Fruit fly (Drosophila melanogaster) whole organism, embryonic: Measurements from ENCODE around the gene Octbeta2R.
A peak's percentile ranks its signal among the peaks of the same experiment; 100 is the strongest.

Source experiments
- Abd-B ChIP-seq: fragments of 200-800 bp; sonication (Bioruptor generic); optimal IDR thresholded peaks from 2 replicates; lab custom pipeline; 2018; ENCODE audit warnings: missing biosample characterization, mild to moderate bottlenecking, missing genetic modification characterization, moderate library complexity
- Atf6 ChIP-seq: fragments of 200-800 bp; sonication (Bioruptor generic); IDR thresholded peaks from 2 replicates; pipeline ENCODE4 v1.3.6; 2022; ENCODE audit warnings: missing biosample characterization, missing genetic modification characterization
- B-H2 ChIP-seq: fragments of 200-800 bp; sonication (Bioruptor generic); optimal IDR thresholded peaks from 2 replicates; lab custom pipeline; 2018; ENCODE audit warnings: missing biosample characterization, mild to moderate bottlenecking, missing genetic modification characterization
- BEAF-32 ChIP-seq: fragments of 200-800 bp; sonication (Bioruptor generic); optimal IDR thresholded peaks from 3 replicates; lab custom pipeline; 2017; ENCODE audit warnings: missing biosample characterization, missing genetic modification characterization, mild to moderate bottlenecking, moderate library complexity, missing genetic modification reagents
- CG12104 ChIP-seq: fragments of 200-800 bp; sonication (Bioruptor generic); optimal IDR thresholded peaks from 3 replicates; lab custom pipeline; 2016; ENCODE audit warnings: missing biosample characterization, missing genetic modification characterization
- CG14050 ChIP-seq: fragments of 200-800 bp; sonication (Bioruptor generic); IDR thresholded peaks from 3 replicates; pipeline ENCODE4 v1.3.6; 2022; ENCODE audit warnings: missing biosample characterization, missing genetic modification characterization
- CG1647 ChIP-seq: fragments of 200-800 bp; sonication (Bioruptor generic); optimal IDR thresholded peaks from 3 replicates; lab custom pipeline; 2016; ENCODE audit warnings: missing biosample characterization, missing genetic modification characterization
- CG17328 ChIP-seq: fragments of 200-800 bp; sonication (Bioruptor generic); IDR thresholded peaks from 2 replicates; pipeline ENCODE4 v1.3.6; 2022; ENCODE audit warnings: missing biosample characterization, missing genetic modification characterization
- CG1832 ChIP-seq: fragments of 200-800 bp; sonication (Bioruptor generic); optimal IDR thresholded peaks from 2 replicates; lab custom pipeline; 2017; ENCODE audit warnings: missing biosample characterization, mild to moderate bottlenecking, missing genetic modification characterization, inconsistent platforms
- CG18599 ChIP-seq: fragments of 200-800 bp; sonication (Bioruptor generic); optimal IDR thresholded peaks from 3 replicates; lab custom pipeline; 2017; ENCODE audit warnings: missing biosample characterization, missing genetic modification characterization, mild to moderate bottlenecking, moderate library complexity, missing genetic modification reagents
- CG2120 ChIP-seq: fragments of 200-800 bp; sonication (Bioruptor generic); optimal IDR thresholded peaks from 3 replicates; lab custom pipeline; 2016; ENCODE audit warnings: missing biosample characterization, missing genetic modification characterization
- CG2678 ChIP-seq: fragments of 200-800 bp; sonication (Bioruptor generic); optimal IDR thresholded peaks from 3 replicates; lab custom pipeline; 2019; ENCODE audit warnings: missing biosample characterization, mild to moderate bottlenecking, missing genetic modification characterization, moderate library complexity
- CG30403 ChIP-seq: fragments of 200-800 bp; sonication (Bioruptor generic); optimal IDR thresholded peaks from 3 replicates; lab custom pipeline; 2016; ENCODE audit warnings: missing biosample characterization, missing genetic modification characterization
- CG32772 ChIP-seq: fragments of 200-800 bp; sonication (Bioruptor generic); IDR thresholded peaks from 2 replicates; pipeline ENCODE4 v1.3.6; 2022; ENCODE audit warnings: missing biosample characterization, missing genetic modification characterization
- CG3281 ChIP-seq: fragments of 200-800 bp; sonication (Bioruptor generic); optimal IDR thresholded peaks from 3 replicates; lab custom pipeline; 2017; ENCODE audit warnings: missing biosample characterization, mild to moderate bottlenecking, missing genetic modification characterization
- CG4328 ChIP-seq: fragments of 200-800 bp; sonication (Bioruptor generic); optimal IDR thresholded peaks from 3 replicates; lab custom pipeline; 2017; ENCODE audit warnings: missing biosample characterization, missing genetic modification reagents, missing genetic modification characterization
- CG6175 ChIP-seq: fragments of 200-800 bp; sonication (Bioruptor generic); IDR thresholded peaks from 3 replicates; pipeline ENCODE4 v1.3.6; 2022; ENCODE audit warnings: missing biosample characterization, missing genetic modification characterization
- CG7271 ChIP-seq: fragments of 200-800 bp; sonication (Bioruptor generic); optimal IDR thresholded peaks from 2 replicates; lab custom pipeline; 2018; ENCODE audit warnings: missing biosample characterization, mild to moderate bottlenecking, missing genetic modification characterization, moderate library complexity
- CG8924 ChIP-seq: fragments of 200-800 bp; optimal IDR thresholded peaks from 3 replicates; lab custom pipeline; 2019; ENCODE audit warnings: missing biosample characterization, mild to moderate bottlenecking, missing genetic modification characterization, moderate library complexity
- CG9876 ChIP-seq: fragments of 200-800 bp; sonication (Bioruptor generic); optimal IDR thresholded peaks from 2 replicates; lab custom pipeline; 2016; ENCODE audit warnings: missing biosample characterization, missing genetic modification characterization
- Dp ChIP-seq: fragments of 200-800 bp; sonication (Bioruptor generic); optimal IDR thresholded peaks from 2 replicates; lab custom pipeline; 2018; ENCODE audit warnings: missing biosample characterization, mild to moderate bottlenecking, missing genetic modification characterization, moderate library complexity
- E2f1 ChIP-seq: fragments of 200-800 bp; sonication (Bioruptor generic); IDR thresholded peaks from 2 replicates; pipeline ENCODE4 v1.3.6; 2022; ENCODE audit warnings: missing biosample characterization, missing genetic modification characterization
- Fer2 ChIP-seq: fragments of 200-800 bp; sonication (Bioruptor generic); optimal IDR thresholded peaks from 2 replicates; lab custom pipeline; 2018; ENCODE audit warnings: missing biosample characterization, mild to moderate bottlenecking, missing genetic modification characterization, moderate library complexity
- Gsc ChIP-seq: fragments of 200-800 bp; sonication (Bioruptor generic); IDR thresholded peaks from 2 replicates; pipeline ENCODE4 v1.3.6; 2022; ENCODE audit warnings: missing biosample characterization, missing genetic modification characterization
- Hmr ChIP-seq: fragments of 200-800 bp; sonication (Bioruptor generic); optimal IDR thresholded peaks from 3 replicates; lab custom pipeline; 2017; ENCODE audit warnings: mild to moderate bottlenecking, missing biosample characterization, missing genetic modification reagents, missing genetic modification characterization
- Hr3 ChIP-seq: fragments of 200-800 bp; sonication (Bioruptor generic); optimal IDR thresholded peaks from 3 replicates; lab custom pipeline; 2016; ENCODE audit warnings: missing biosample characterization, missing genetic modification characterization
- Hr78 ChIP-seq, 2 experiments: fragments of 200-800 bp in 1 of 2; fragments of >200 bp in 1 of 2; sonication (Bioruptor generic) in 1 of 2; optimal IDR thresholded peaks; 2 replicates each; lab custom pipeline; 2017 to 2019; ENCODE audit warnings: missing biosample characterization in 2 of 2, missing genetic modification characterization in 2 of 2, mild to moderate bottlenecking in 1 of 2, moderate library complexity in 1 of 2
- Lpt ChIP-seq: fragments of >200 bp; optimal IDR thresholded peaks from 2 replicates; lab custom pipeline; 2018; ENCODE audit warnings: missing biosample characterization, missing genetic modification characterization
- Mad ChIP-seq: fragments of 200-800 bp; sonication (Bioruptor generic); optimal IDR thresholded peaks from 2 replicates; lab custom pipeline; 2016; ENCODE audit warnings: missing biosample characterization, missing genetic modification characterization
- Mes4 ChIP-seq: fragments of 200-800 bp; sonication (Bioruptor generic); optimal IDR thresholded peaks from 2 replicates; lab custom pipeline; 2016; ENCODE audit warnings: missing biosample characterization, missing genetic modification characterization
- PHDP ChIP-seq: fragments of 200-800 bp; sonication (Bioruptor generic); optimal IDR thresholded peaks from 3 replicates; lab custom pipeline; 2018; ENCODE audit warnings: missing biosample characterization, mild to moderate bottlenecking, missing genetic modification characterization, moderate library complexity
- Poxn ChIP-seq: fragments of 200-800 bp; sonication (Bioruptor generic); IDR thresholded peaks from 2 replicates; pipeline ENCODE4 v1.3.6; 2022; ENCODE audit warnings: missing biosample characterization, missing genetic modification characterization
- ash1 ChIP-seq: fragments of 200-800 bp; sonication (Bioruptor generic); optimal IDR thresholded peaks from 2 replicates; lab custom pipeline; 2018; ENCODE audit warnings: missing biosample characterization, mild to moderate bottlenecking, missing genetic modification characterization
- bsh ChIP-seq, 2 experiments: fragments of 200-800 bp; sonication (Bioruptor generic); optimal IDR thresholded peaks; 2 replicates each; lab custom pipeline; 2017 to 2018; ENCODE audit warnings: mild to moderate bottlenecking in 2 of 2, missing biosample characterization in 2 of 2, missing genetic modification characterization in 2 of 2, moderate library complexity in 1 of 2
- corto ChIP-seq: fragments of 200-800 bp; sonication (Bioruptor generic); optimal IDR thresholded peaks from 2 replicates; lab custom pipeline; 2016; ENCODE audit warnings: missing biosample characterization, mild to moderate bottlenecking, missing genetic modification characterization, moderate library complexity
- crc ChIP-seq: fragments of 200-800 bp; sonication (Bioruptor generic); optimal IDR thresholded peaks from 2 replicates; lab custom pipeline; 2016; ENCODE audit warnings: missing biosample characterization, missing genetic modification characterization
- dm ChIP-seq: fragments of 200-800 bp; sonication (Bioruptor generic); optimal IDR thresholded peaks from 3 replicates; lab custom pipeline; 2016; ENCODE audit warnings: missing biosample characterization, missing genetic modification characterization
- eve ChIP-seq, 2 experiments: fragments of >200 bp; optimal IDR thresholded peaks; 2 replicates each; lab custom pipeline; 2017; ENCODE audit warnings: missing biosample characterization in 2 of 2, missing genetic modification characterization in 2 of 2
- ind ChIP-seq: fragments of 200-800 bp; sonication (Bioruptor generic); optimal IDR thresholded peaks from 3 replicates; lab custom pipeline; 2016; ENCODE audit warnings: missing biosample characterization, missing genetic modification characterization
- jigr1 ChIP-seq: fragments of 200-800 bp; sonication (Bioruptor generic); IDR thresholded peaks from 3 replicates; pipeline ENCODE4 v1.3.6; 2022; ENCODE audit warnings: missing biosample characterization, missing genetic modification characterization
- kay ChIP-seq: fragments of 200-800 bp; sonication (Bioruptor generic); optimal IDR thresholded peaks from 2 replicates; lab custom pipeline; 2016; ENCODE audit warnings: missing biosample characterization, missing genetic modification characterization
- klu ChIP-seq: fragments of 200-800 bp; sonication (Bioruptor generic); IDR thresholded peaks from 2 replicates; pipeline ENCODE4 v1.3.6; 2022; ENCODE audit warnings: missing biosample characterization, missing genetic modification characterization
- oc ChIP-seq: fragments of 200-800 bp; sonication (Bioruptor generic); optimal IDR thresholded peaks from 2 replicates; lab custom pipeline; 2018; ENCODE audit warnings: missing biosample characterization, mild to moderate bottlenecking, missing genetic modification characterization, moderate library complexity
- pzg ChIP-seq: fragments of 200-800 bp; sonication (Bioruptor generic); optimal IDR thresholded peaks from 3 replicates; lab custom pipeline; 2018; ENCODE audit warnings: missing biosample characterization, mild to moderate bottlenecking, missing genetic modification characterization, moderate library complexity
- ro ChIP-seq: fragments of 200-800 bp; sonication (Bioruptor generic); IDR thresholded peaks from 2 replicates; pipeline ENCODE4 v1.3.6; 2022; ENCODE audit warnings: missing biosample characterization, missing genetic modification characterization
- sd ChIP-seq: fragments of 200-800 bp; sonication (Bioruptor generic); optimal IDR thresholded peaks from 3 replicates; lab custom pipeline; 2018; ENCODE audit warnings: missing biosample characterization, mild to moderate bottlenecking, missing genetic modification characterization, moderate library complexity
- sisA ChIP-seq: fragments of 200-800 bp; sonication (Bioruptor generic); IDR thresholded peaks from 2 replicates; pipeline ENCODE4 v1.3.6; 2022; ENCODE audit warnings: missing biosample characterization, missing genetic modification characterization
- stwl ChIP-seq: fragments of 200-800 bp; sonication (Bioruptor generic); optimal IDR thresholded peaks from 3 replicates; lab custom pipeline; 2018; ENCODE audit warnings: missing biosample characterization, mild to moderate bottlenecking, missing genetic modification characterization, moderate library complexity
- yki ChIP-seq: fragments of >200 bp; optimal IDR thresholded peaks from 3 replicates; lab custom pipeline; 2018

The Octbeta2R gene

DNA sequence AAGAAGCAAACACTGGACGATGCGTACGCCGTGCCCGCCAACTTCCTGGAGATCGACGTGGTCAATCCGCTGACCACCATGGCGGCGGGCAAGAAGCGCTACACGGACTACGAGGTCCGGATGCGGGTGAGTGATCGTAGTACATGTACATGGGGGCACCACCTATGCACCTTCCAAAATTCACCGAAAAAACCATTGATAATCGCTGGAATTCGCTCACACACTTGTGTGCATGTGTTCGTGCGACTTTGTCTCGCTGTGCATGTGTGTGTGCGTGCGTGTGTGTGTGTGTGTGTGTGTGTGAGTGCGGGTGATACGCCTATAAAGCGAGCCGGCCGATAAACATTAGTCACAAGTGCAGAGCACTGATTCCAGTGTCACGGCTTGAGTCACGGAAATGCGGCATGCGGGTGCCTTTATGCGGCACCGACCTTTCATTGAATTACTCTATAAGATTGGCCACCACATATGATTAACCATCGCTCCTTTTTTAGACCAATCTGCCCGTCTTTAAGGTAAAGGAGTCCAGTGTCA lies 32.9 kb upstream of the Octbeta2R start (continued):
- TF ChIP-seq sd (tag; lab: Kevin White, UChicago) (peak; percentile 86), CG14050 (GFP tag; lab: Robert Waterston, UW) (no peak), E2f1 (GFP tag; lab: Robert Waterston, UW) (no peak), Hr3 (GFP tag; lab: Kevin White, UChicago) (no peak), sisA (GFP tag; lab: Robert Waterston, UW) (no peak)
- TF ChIP-seq, all 482 proteins: peak for 13

- TF ChIP-seq ash1 (GFP tag; lab: Kevin White, UChicago) = peak; percentile 82
- peak; percentile 67 for TF ChIP-seq Dp (GFP tag; lab: Kevin White, UChicago)
- TF ChIP-seq Fer2 (tag; lab: Kevin White, UChicago) = peak; percentile 18
- TF ChIP-seq Gsc (GFP tag; lab: Robert Waterston, UW) = no peak
- TF ChIP-seq CG32772 (GFP tag; lab: Robert Waterston, UW) = no peak
- no peak for TF ChIP-seq klu (GFP tag; lab: Robert Waterston, UW)
- no peak for TF ChIP-seq CG17328 (GFP tag; lab: Robert Waterston, UW)
- no peak for TF ChIP-seq ro (GFP tag; lab: Robert Waterston, UW)
- TF ChIP-seq Mad (GFP tag; lab: Kevin White, UChicago) = peak; percentile 71
- peak in 1 of 2 experiments; percentile 25 for TF ChIP-seq Hr78 (GFP tag; optimal IDR thresholded peaks at IDR 0.05; lab: Kevin White, UChicago)
- TF ChIP-seq Atf6 = no peak
- no peak for TF ChIP-seq CG4328 (GFP tag; lab: Kevin White, UChicago)
- TF ChIP-seq PHDP (tag; lab: Kevin White, UChicago) = peak; percentile 18
- peak; percentile 83 for TF ChIP-seq CG18599 (GFP tag; lab: Kevin White, UChicago)
- peak; percentile 52 for TF ChIP-seq crc (GFP tag; lab: Kevin White, UChicago)
- peak; percentile 100 for TF ChIP-seq pzg
- TF ChIP-seq CG7271 (tag; lab: Kevin White, UChicago) = peak; percentile 16
- TF ChIP-seq corto (GFP tag; lab: Kevin White, UChicago) = no peak
- TF ChIP-seq dm (GFP tag; lab: Kevin White, UChicago) = peak; percentile 97
- no peak for TF ChIP-seq Poxn
- TF ChIP-seq ind (GFP tag; lab: Kevin White, UChicago) = peak; percentile 83
- no peak for TF ChIP-seq Lpt
- TF ChIP-seq CG6175 = no peak
- no peak for TF ChIP-seq CG3281 (GFP tag; lab: Kevin White, UChicago)
- peak; percentile 94 for TF ChIP-seq CG2120 (GFP tag; lab: Kevin White, UChicago)
- peak; percentile 89 for TF ChIP-seq CG9876 (GFP tag; lab: Kevin White, UChicago)
- peak; percentile 88 for TF ChIP-seq B-H2 (GFP tag; lab: Kevin White, UChicago)
- peak; percentile 43 for TF ChIP-seq CG8924 (tag; lab: Kevin White, UChicago)
- TF ChIP-seq yki (lab: Kevin White, UChicago) = peak; percentile 14
- peak; percentile 71 for TF ChIP-seq BEAF-32 (GFP tag; lab: Kevin White, UChicago)
- peak in 1 of 2 experiments; percentile 40 for TF ChIP-seq bsh (GFP tag; optimal IDR thresholded peaks at IDR 0.05; lab: Kevin White, UChicago)
- peak; percentile 90 for TF ChIP-seq CG1647 (GFP tag; lab: Kevin White, UChicago)
- peak; percentile 99 for TF ChIP-seq stwl
- TF ChIP-seq CG1832 (GFP tag; lab: Kevin White, UChicago) = no peak
- no peak for TF ChIP-seq eve (GFP tag; optimal IDR thresholded peaks at IDR 0.05; lab: Kevin White, UChicago)
- no peak for TF ChIP-seq CG12104 (GFP tag; lab: Kevin White, UChicago)
- peak; percentile 32 for TF ChIP-seq Mes4 (GFP tag; lab: Kevin White, UChicago)
- peak; percentile 34 for TF ChIP-seq CG2678 (tag; lab: Kevin White, UChicago)
- TF ChIP-seq Abd-B = peak; percentile 63
- TF ChIP-seq CG30403 (GFP tag; lab: Kevin White, UChicago) = peak; percentile 80
- TF ChIP-seq kay (GFP tag; lab: Kevin White, UChicago) = peak; percentile 90
- TF ChIP-seq jigr1 (GFP tag; lab: Robert Waterston, UW) = no peak
- TF ChIP-seq Hmr (GFP tag; lab: Kevin White, UChicago) = peak; percentile 94
- TF ChIP-seq oc (tag; lab: Kevin White, UChicago) = peak; percentile 22
These were observed 32.2 kb upstream of the Octbeta2R start, which contains the start of the genes Vha55 and Snx3 for dm6 chr3R:12627691-12628148. Gene Vha55 (minus strand): TSS chr3R:12627829. Gene Snx3 (plus strand): TSS chr3R:12628031.
